Worm (Caenorhabditis elegans) whole organism, young adult: ENCODE data around the gene rps-16.

Source experiments
- B0019.2 ChIP-seq: fragments of 200-800 bp; sonication (Bioruptor generic); conservative IDR thresholded peaks from 2 replicates; pipeline ENCODE4 v1.3.6; 2022; ENCODE audit warnings: missing genetic modification reagents, missing genetic modification characterization, missing compliant biosample characterization
- B0261.1 ChIP-seq: sonication (generic microtip); optimal IDR thresholded peaks from 2 replicates; lab custom pipeline; 2016; ENCODE audit warnings: mild to moderate bottlenecking, missing genetic modification characterization, moderate library complexity, missing compliant biosample characterization
- F22D6.2 ChIP-seq: sonication (generic microtip); optimal IDR thresholded peaks from 2 replicates; lab custom pipeline; 2016; ENCODE audit warnings: mild to moderate bottlenecking, missing genetic modification characterization, missing compliant biosample characterization
- F23B12.7 ChIP-seq: sonication (generic microtip); optimal IDR thresholded peaks from 2 replicates; lab custom pipeline; 2017; ENCODE audit warnings: missing genetic modification characterization, mild to moderate bottlenecking, missing compliant biosample characterization, antibody characterized with exemption, moderate library complexity; ENCODE audit not compliant: insufficient read depth
- F57C9.4 ChIP-seq: sonication (generic microtip); optimal IDR thresholded peaks from 2 replicates; lab custom pipeline; 2017; ENCODE audit warnings: mild to moderate bottlenecking, missing genetic modification characterization, missing compliant biosample characterization
- K11D2.4 ChIP-seq: fragments of 200-800 bp; sonication (Bioruptor generic); IDR thresholded peaks from 2 replicates; pipeline ENCODE4 v1.3.6; 2022; ENCODE audit warnings: missing genetic modification reagents, missing genetic modification characterization, missing compliant biosample characterization
- K12H6.12 ChIP-seq: fragments of 200-800 bp; sonication (Bioruptor generic); optimal IDR thresholded peaks from 2 replicates; lab custom pipeline; 2018; ENCODE audit warnings: mild to moderate bottlenecking, missing genetic modification characterization, missing compliant biosample characterization
- T07F8.4 ChIP-seq: sonication (generic microtip); optimal IDR thresholded peaks from 2 replicates; lab custom pipeline; 2016; ENCODE audit warnings: mild to moderate bottlenecking, missing genetic modification characterization, moderate library complexity, missing compliant biosample characterization
- T26A5.8 ChIP-seq: sonication (generic microtip); optimal IDR thresholded peaks from 2 replicates; lab custom pipeline; 2016; ENCODE audit warnings: missing genetic modification characterization, missing compliant biosample characterization
- Y53F4B.3 ChIP-seq: fragments of 200-800 bp; sonication (Bioruptor generic); IDR thresholded peaks from 2 replicates; pipeline ENCODE4 v1.3.6; 2022; ENCODE audit warnings: missing genetic modification reagents, missing genetic modification characterization, missing compliant biosample characterization
- Y53G8AR.9 ChIP-seq: fragments of 200-800 bp; sonication (Bioruptor generic); conservative IDR thresholded peaks from 2 replicates; pipeline ENCODE4 v1.3.6; 2022; ENCODE audit warnings: missing genetic modification reagents, missing genetic modification characterization, missing compliant biosample characterization
- Y56A3A.18 ChIP-seq: fragments of 200-800 bp; sonication (Bioruptor generic); IDR thresholded peaks from 2 replicates; pipeline ENCODE4 v1.3.6; 2022; ENCODE audit warnings: missing genetic modification reagents, missing genetic modification characterization, missing compliant biosample characterization
- ZK185.1 ChIP-seq: sonication (generic microtip); optimal IDR thresholded peaks from 2 replicates; lab custom pipeline; 2016; ENCODE audit warnings: mild to moderate bottlenecking, missing genetic modification characterization, missing compliant biosample characterization; ENCODE audit not compliant: poor library complexity, severe bottlenecking
- atf-7 ChIP-seq: sonication (generic microtip); optimal IDR thresholded peaks from 2 replicates; lab custom pipeline; 2017; ENCODE audit warnings: mild to moderate bottlenecking, missing genetic modification characterization, missing compliant biosample characterization
- athp-1 ChIP-seq: sonication (generic microtip); optimal IDR thresholded peaks from 2 replicates; lab custom pipeline; 2017; ENCODE audit warnings: mild to moderate bottlenecking, missing genetic modification characterization, missing compliant biosample characterization
- attf-3 ChIP-seq: fragments of 200-800 bp; sonication (Bioruptor generic); conservative IDR thresholded peaks from 2 replicates; pipeline ENCODE4 v1.3.6; 2022; ENCODE audit warnings: missing genetic modification reagents, missing genetic modification characterization, missing compliant biosample characterization
- attf-6 ChIP-seq: fragments of 200-800 bp; sonication (Bioruptor generic); IDR thresholded peaks from 2 replicates; pipeline ENCODE4 v1.3.6; 2022; ENCODE audit warnings: missing genetic modification reagents, missing genetic modification characterization, missing compliant biosample characterization
- bed-1 ChIP-seq: fragments of 200-800 bp; sonication (Bioruptor generic); IDR thresholded peaks from 2 replicates; pipeline ENCODE4 v1.3.6; 2022; ENCODE audit warnings: missing genetic modification reagents, missing genetic modification characterization, missing compliant biosample characterization
- ccch-3 ChIP-seq: fragments of 200-800 bp; sonication (Bioruptor generic); optimal IDR thresholded peaks from 2 replicates; lab custom pipeline; 2018; ENCODE audit warnings: mild to moderate bottlenecking, missing genetic modification characterization, missing compliant biosample characterization
- cebp-2 ChIP-seq: fragments of 200-800 bp; sonication (Bioruptor generic); IDR thresholded peaks from 2 replicates; pipeline ENCODE4 v1.3.6; 2022; ENCODE audit warnings: missing genetic modification characterization, missing compliant biosample characterization
- ceh-27 ChIP-seq: fragments of 200-800 bp; sonication (Bioruptor generic); optimal IDR thresholded peaks from 2 replicates; lab custom pipeline; 2018; ENCODE audit warnings: mild to moderate bottlenecking, missing genetic modification characterization, moderate library complexity, missing compliant biosample characterization
- ceh-91 ChIP-seq: fragments of 200-800 bp; sonication (Bioruptor generic); IDR thresholded peaks from 2 replicates; pipeline ENCODE4 v1.3.6; 2022; ENCODE audit warnings: missing genetic modification reagents, missing genetic modification characterization, missing compliant biosample characterization
- dpff-1 ChIP-seq: sonication (generic microtip); optimal IDR thresholded peaks from 2 replicates; lab custom pipeline; 2017; ENCODE audit warnings: mild to moderate bottlenecking, missing genetic modification characterization, missing compliant biosample characterization
- dpl-1 ChIP-seq: fragments of 150-350 bp; optimal IDR thresholded peaks from 2 replicates; lab custom pipeline; 2014; ENCODE audit warnings: missing biosample characterization, missing genetic modification reagents, missing genetic modification characterization
- egl-44 ChIP-seq: fragments of 200-800 bp; sonication (Bioruptor generic); IDR thresholded peaks from 2 replicates; pipeline ENCODE4 v1.3.6; 2022; ENCODE audit warnings: missing genetic modification reagents, missing genetic modification characterization, missing compliant biosample characterization
- egrh-3 ChIP-seq: fragments of 200-800 bp; sonication (Bioruptor generic); IDR thresholded peaks from 2 replicates; pipeline ENCODE4 v1.3.6; 2022; ENCODE audit warnings: missing genetic modification reagents, missing genetic modification characterization, missing compliant biosample characterization
- ekl-4 ChIP-seq: fragments of 200-800 bp; sonication (Bioruptor generic); IDR thresholded peaks from 2 replicates; pipeline ENCODE4 v1.3.6; 2022; ENCODE audit warnings: missing genetic modification reagents, missing genetic modification characterization, missing compliant biosample characterization
- fkh-3 ChIP-seq: sonication (generic microtip); optimal IDR thresholded peaks from 2 replicates; lab custom pipeline; 2016; ENCODE audit warnings: mild to moderate bottlenecking, missing genetic modification characterization, missing compliant biosample characterization
- gei-17 ChIP-seq: fragments of 200-800 bp; sonication (Bioruptor generic); optimal IDR thresholded peaks from 2 replicates; lab custom pipeline; 2018; ENCODE audit warnings: mild to moderate bottlenecking, missing genetic modification characterization, missing compliant biosample characterization
- hlh-12 ChIP-seq: sonication (generic microtip); optimal IDR thresholded peaks from 2 replicates; lab custom pipeline; 2016; ENCODE audit warnings: missing genetic modification characterization, missing compliant biosample characterization
- hmg-1.2 ChIP-seq: fragments of 200-800 bp; sonication (Bioruptor generic); IDR thresholded peaks from 2 replicates; pipeline ENCODE4 v1.3.6; 2022; ENCODE audit warnings: missing genetic modification reagents, missing genetic modification characterization, missing compliant biosample characterization
- hmg-20 ChIP-seq: fragments of 200-800 bp; sonication (Bioruptor generic); IDR thresholded peaks from 2 replicates; pipeline ENCODE4 v1.3.6; 2022; ENCODE audit warnings: missing genetic modification reagents, missing genetic modification characterization, missing compliant biosample characterization
- hsf-1 ChIP-seq: fragments of 200-800 bp; sonication (Bioruptor generic); IDR thresholded peaks from 2 replicates; pipeline ENCODE4 v1.3.6; 2022; ENCODE audit warnings: missing genetic modification reagents, missing genetic modification characterization, missing compliant biosample characterization
- lag-1 ChIP-seq: fragments of 200-800 bp; sonication (Bioruptor generic); IDR thresholded peaks from 2 replicates; pipeline ENCODE4 v1.3.6; 2022; ENCODE audit warnings: missing genetic modification reagents, missing genetic modification characterization, missing compliant biosample characterization
- let-607 ChIP-seq, 2 experiments: fragments of 200-800 bp in 1 of 2; sonication (Bioruptor generic) in 1 of 2; sonication (generic microtip) in 1 of 2; optimal IDR thresholded peaks; 2 replicates each; lab custom pipeline; 2016 to 2018; ENCODE audit warnings: mild to moderate bottlenecking in 2 of 2, missing compliant biosample characterization in 2 of 2, missing genetic modification characterization in 2 of 2, moderate library complexity in 2 of 2, missing genotype in 1 of 2
- lir-1 ChIP-seq: fragments of 200-800 bp; sonication (Bioruptor generic); conservative IDR thresholded peaks from 2 replicates; pipeline ENCODE4 v1.3.6; 2022; ENCODE audit warnings: missing genetic modification reagents, missing genetic modification characterization, missing compliant biosample characterization
- madf-3 ChIP-seq: fragments of 200-800 bp; sonication (Bioruptor generic); IDR thresholded peaks from 2 replicates; pipeline ENCODE4 v1.3.6; 2022; ENCODE audit warnings: missing genetic modification reagents, missing genetic modification characterization, missing compliant biosample characterization
- mcd-1 ChIP-seq: fragments of 200-800 bp; sonication (Bioruptor generic); IDR thresholded peaks from 2 replicates; pipeline ENCODE4 v1.3.6; 2022; ENCODE audit warnings: missing genetic modification reagents, missing genetic modification characterization, missing compliant biosample characterization
- mxl-1 ChIP-seq: sonication (generic microtip); optimal IDR thresholded peaks from 2 replicates; lab custom pipeline; 2016; ENCODE audit warnings: missing genetic modification characterization, missing compliant biosample characterization
- nfyb-1 ChIP-seq: fragments of 200-800 bp; sonication (Bioruptor generic); IDR thresholded peaks from 2 replicates; pipeline ENCODE4 v1.3.6; 2022; ENCODE audit warnings: missing genetic modification reagents, missing genetic modification characterization, missing compliant biosample characterization
- pbrm-1 ChIP-seq: fragments of 200-800 bp; sonication (Bioruptor generic); IDR thresholded peaks from 2 replicates; pipeline ENCODE4 v1.3.6; 2022; ENCODE audit warnings: missing genetic modification reagents, missing genetic modification characterization, missing compliant biosample characterization
- sea-2 ChIP-seq: fragments of 200-800 bp; sonication (Bioruptor generic); IDR thresholded peaks from 2 replicates; pipeline ENCODE4 v1.3.6; 2022; ENCODE audit warnings: missing genetic modification characterization, missing compliant biosample characterization
- snpc-3.4 ChIP-seq: sonication (generic microtip); optimal IDR thresholded peaks from 2 replicates; lab custom pipeline; 2017; ENCODE audit warnings: missing genetic modification characterization, mild to moderate bottlenecking, missing compliant biosample characterization, antibody characterized with exemption, moderate library complexity, missing genotype, missing genetic modification reagents
- somi-1 ChIP-seq: fragments of 200-800 bp; sonication (Bioruptor generic); optimal IDR thresholded peaks from 2 replicates; lab custom pipeline; 2018; ENCODE audit warnings: mild to moderate bottlenecking, missing genetic modification characterization, missing compliant biosample characterization
- tlf-1 ChIP-seq: fragments of 200-800 bp; sonication (Bioruptor generic); optimal IDR thresholded peaks from 2 replicates; lab custom pipeline; 2018; ENCODE audit warnings: mild to moderate bottlenecking, missing genetic modification characterization, missing compliant biosample characterization
- unc-130 ChIP-seq: sonication (generic microtip); optimal IDR thresholded peaks from 2 replicates; lab custom pipeline; 2016; ENCODE audit warnings: missing genetic modification reagents, missing genetic modification characterization, missing compliant biosample characterization
- unc-62 ChIP-seq: fragments of 150-350 bp; optimal IDR thresholded peaks from 2 replicates; lab custom pipeline; 2014; ENCODE audit warnings: missing biosample characterization, missing genetic modification reagents, missing genetic modification characterization
- ztf-26 ChIP-seq: sonication (generic microtip); optimal IDR thresholded peaks from 2 replicates; lab custom pipeline; 2017; ENCODE audit warnings: missing genetic modification characterization, missing compliant biosample characterization

The rps-16 gene

DNA sequence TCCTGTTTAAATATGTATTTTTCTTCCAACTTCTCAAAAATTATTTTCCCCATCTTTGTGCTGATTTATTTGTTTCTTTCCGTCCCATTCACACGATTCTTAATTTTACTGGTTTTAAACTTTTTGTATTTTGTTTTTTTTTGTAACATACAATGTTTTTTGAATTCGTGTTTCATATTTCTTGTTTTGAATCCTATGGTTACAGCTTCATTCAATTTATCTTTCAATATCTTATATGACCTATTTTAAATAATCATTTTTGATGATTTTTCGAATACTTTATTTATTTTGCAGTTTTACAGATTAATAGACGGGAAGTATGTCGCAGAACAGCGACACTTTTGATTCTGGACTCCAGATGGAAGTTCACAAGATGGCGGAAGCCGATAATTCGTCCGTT is 4.5 kb upstream of the rps-16 start, which contains the start of gene hrde-2:
hrde-2 (plus strand) TSS at position 301 of the 400 bp plus-strand sequence.
- TF ChIP-seq egrh-3 (no peak), Y53G8AR.9 (GFP tag; lab: Robert Waterston, UW) (no peak), bed-1 (GFP tag; lab: Robert Waterston, UW) (no peak), cebp-2 (no peak), B0019.2 (GFP tag; lab: Robert Waterston, UW) (no peak), Y56A3A.18 (no peak), F23B12.7 (no peak), B0261.1 (no peak), hmg-20 (GFP tag; lab: Robert Waterston, UW) (no peak), ceh-91 (GFP tag; lab: Robert Waterston, UW) (no peak), fkh-3 (tag; lab: Kevin White, UChicago) (no peak), madf-3 (no peak), Y53F4B.3 (GFP tag; lab: Robert Waterston, UW) (no peak), F22D6.2 (tag; lab: Kevin White, UChicago) (no peak), hlh-12 (tag; lab: Kevin White, UChicago) (no peak), pbrm-1 (GFP tag; lab: Robert Waterston, UW) (no peak), dpff-1 (no peak), ekl-4 (GFP tag; lab: Robert Waterston, UW) (no peak), let-607 (tag; optimal IDR thresholded peaks at IDR 0.05; lab: Kevin White, UChicago) (no peak), tlf-1 (no peak)

DNA sequence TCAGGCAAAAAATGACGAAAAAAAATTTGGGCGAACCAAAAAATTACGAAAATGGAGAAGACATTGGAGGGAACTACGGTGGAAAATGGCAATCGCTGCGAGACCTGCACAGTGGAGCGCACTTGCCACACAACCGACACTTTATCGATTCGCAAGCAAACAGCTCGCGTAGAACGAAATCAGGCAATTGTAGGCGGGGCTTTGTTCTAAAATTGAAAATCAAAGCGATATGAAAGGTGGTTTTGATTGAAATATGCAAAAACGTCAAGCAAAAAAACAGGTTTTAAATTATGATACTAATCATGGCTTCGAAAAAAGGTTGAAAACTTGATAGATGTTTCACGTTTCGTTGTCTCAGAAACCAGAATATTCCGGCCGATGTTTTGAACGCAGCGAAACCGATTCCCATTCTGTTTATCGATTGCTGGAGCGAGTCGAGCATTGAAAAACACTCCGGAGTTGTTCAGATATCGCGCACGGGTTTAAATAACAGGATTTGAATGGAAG is 1.9 kb upstream of the rps-16 start, which contains the start of the genes fib-1 and mut-15:
fib-1 (minus strand) TSS at position 40 of the 507 bp plus-strand sequence.
mut-15 (plus strand) TSS at position 360 of the 507 bp plus-strand sequence.
- TF ChIP-seq B0261.1 (peak; percentile 28), atf-7 (tag; lab: Kevin White, UChicago) (peak; percentile 34), gei-17 (no peak), ccch-3 (GFP tag; lab: Kevin White, UChicago) (no peak), T07F8.4 (no peak), snpc-3.4 (tag; lab: Kevin White, UChicago) (no peak), K11D2.4 (peak; percentile 81), hlh-12 (tag; lab: Kevin White, UChicago) (no peak), nfyb-1 (GFP tag; lab: Robert Waterston, UW) (peak; percentile 87), let-607 (tag; optimal IDR thresholded peaks at IDR 0.05; lab: Kevin White, UChicago) (peak in 1 of 2 experiments; percentile 52), lag-1 (GFP tag; lab: Robert Waterston, UW) (no peak), lir-1 (GFP tag; lab: Robert Waterston, UW) (peak; percentile 54; the same call in 1 of the 2 replicates), unc-130 (GFP tag; lab: Kevin White, UChicago) (peak; percentile 72), somi-1 (GFP tag; lab: Kevin White, UChicago) (peak; percentile 41), Y53G8AR.9 (GFP tag; lab: Robert Waterston, UW) (peak; percentile 82), dpl-1 (GFP tag; lab: Kevin White, UChicago) (peak; percentile 54), unc-62 (GFP tag; lab: Kevin White, UChicago) (no peak), athp-1 (peak; percentile 92), F57C9.4 (no peak), attf-3 (peak; percentile 85), hsf-1 (GFP tag; lab: Robert Waterston, UW) (peak; percentile 71), egl-44 (GFP tag; lab: Robert Waterston, UW) (0 out of 2 replicates have a peak, but pooled peaks have one; percentile 45), ceh-27 (peak; percentile 95), K12H6.12 (tag; lab: Kevin White, UChicago) (peak; percentile 85), T26A5.8 (no peak), mcd-1 (peak; percentile 99), ZK185.1 (peak; percentile 65), sea-2 (GFP tag; lab: Robert Waterston, UW) (0 out of 2 replicates have a peak, but pooled peaks have one; percentile 27), mxl-1 (tag; lab: Kevin White, UChicago) (no peak), attf-6 (0 out of 2 replicates have a peak, but pooled peaks have one; percentile 42), ztf-26 (peak; percentile 75), hmg-1.2 (GFP tag; lab: Robert Waterston, UW) (peak; percentile 72)
